Worm (Caenorhabditis elegans): ENCODE measurements around the gene F35F10.7.

- TF ChIP-seq unc-39 (tag; optimal IDR thresholded peaks at IDR 0.05), result no peak
- TF ChIP-seq ama-1 (optimal IDR thresholded peaks at IDR 0.05), result no peak
- TF ChIP-seq fkh-2 (tag; optimal IDR thresholded peaks at IDR 0.05), result no peak
- TF ChIP-seq lin-39 (tag; optimal IDR thresholded peaks at IDR 0.05), result no peak
- TF ChIP-seq ceh-9 (tag; optimal IDR thresholded peaks at IDR 0.05), result no peak
- TF ChIP-seq nhr-76 (tag; optimal IDR thresholded peaks at IDR 0.05), result no peak
- no peak for TF ChIP-seq skn-1 (tag; optimal IDR thresholded peaks at IDR 0.05)
- TF ChIP-seq mml-1 (tag; optimal IDR thresholded peaks at IDR 0.05), result no peak
- TF ChIP-seq egl-27 (tag; optimal IDR thresholded peaks at IDR 0.05), result no peak
Measured at ce11 chrV:3257277-3257676, 30.0 kb downstream of the F35F10.7 start, which contains the start of gene T28A11.22.
